Worm (Caenorhabditis elegans) whole organism, L2 larva: ENCODE measurements around the gene Y53F4B.9.

Experiments
- alr-1 ChIP-seq: fragments of 150-350 bp; optimal IDR thresholded peaks from 2 replicates; lab custom pipeline; 2014; ENCODE audit warnings: missing biosample characterization, missing genetic modification characterization
- ceh-82 ChIP-seq: fragments of 150-350 bp; optimal IDR thresholded peaks from 2 replicates; lab custom pipeline; 2014; ENCODE audit warnings: missing biosample characterization, missing genetic modification characterization
- elt-1 ChIP-seq: fragments of 150-350 bp; optimal IDR thresholded peaks from 2 replicates; lab custom pipeline; 2014; ENCODE audit warnings: missing biosample characterization, missing genetic modification characterization
- mdl-1 ChIP-seq, 2 experiments: fragments of 150-350 bp in 1 of 2; sonication (generic microtip) in 1 of 2; optimal IDR thresholded peaks; 2 replicates each; lab custom pipeline; 2017; ENCODE audit warnings: missing biosample characterization in 2 of 2, missing genetic modification characterization in 2 of 2
- nhr-23 ChIP-seq: fragments of 150-350 bp; optimal IDR thresholded peaks from 2 replicates; lab custom pipeline; 2014; ENCODE audit warnings: missing biosample characterization, missing genetic modification reagents, missing genetic modification characterization
- nhr-237 ChIP-seq: fragments of 150-350 bp; optimal IDR thresholded peaks from 2 replicates; lab custom pipeline; 2014; ENCODE audit warnings: missing biosample characterization, missing genetic modification characterization
- nhr-6 ChIP-seq: fragments of 150-350 bp; optimal IDR thresholded peaks from 2 replicates; lab custom pipeline; 2014; ENCODE audit warnings: missing biosample characterization, missing genetic modification characterization
- nhr-77 ChIP-seq: fragments of 150-350 bp; optimal IDR thresholded peaks from 2 replicates; lab custom pipeline; 2014; ENCODE audit warnings: missing biosample characterization, missing genetic modification characterization
- peb-1 ChIP-seq: fragments of 150-350 bp; optimal IDR thresholded peaks from 2 replicates; lab custom pipeline; 2014; ENCODE audit warnings: missing biosample characterization, missing genetic modification characterization
- sem-4 ChIP-seq: fragments of 150-350 bp; optimal IDR thresholded peaks from 2 replicates; lab custom pipeline; 2014; ENCODE audit warnings: missing biosample characterization, missing genetic modification reagents, missing genetic modification characterization
- skn-1 ChIP-seq: sonication (generic microtip); optimal IDR thresholded peaks from 2 replicates; lab custom pipeline; 2017; ENCODE audit warnings: missing biosample characterization, missing genetic modification characterization
- zag-1 ChIP-seq: fragments of 150-350 bp; optimal IDR thresholded peaks from 2 replicates; lab custom pipeline; 2014; ENCODE audit warnings: missing biosample characterization, missing genetic modification characterization

- TF ChIP-seq zag-1 (tag; lab: Kevin White, UChicago) (no peak), skn-1 (tag; lab: Kevin White, UChicago) (no peak), alr-1 (tag; lab: Kevin White, UChicago) (no peak), peb-1 (tag; lab: Kevin White, UChicago) (no peak), nhr-6 (tag; lab: Kevin White, UChicago) (no peak), nhr-237 (no peak), ceh-82 (tag; lab: Kevin White, UChicago) (no peak), sem-4 (tag; lab: Kevin White, UChicago) (no peak), elt-1 (tag; lab: Kevin White, UChicago) (no peak), nhr-23 (tag; lab: Kevin White, UChicago) (no peak), mdl-1 (tag; optimal IDR thresholded peaks at IDR 0.05; lab: Kevin White, UChicago) (no peak), nhr-77 (tag; lab: Kevin White, UChicago) (no peak)
These were observed 5.1 kb downstream of the Y53F4B.9 start for ce11 chrII:15005118-15005517.
